Worm (Caenorhabditis elegans): ENCODE results near the gene spig-3.

- TF ChIP-seq snpc-4 (tag; optimal IDR thresholded peaks at IDR 0.05) (no peak), nhr-77 (tag; optimal IDR thresholded peaks at IDR 0.05) (no peak), aly-2 (tag; optimal IDR thresholded peaks at IDR 0.05) (no peak), nhr-12 (tag; optimal IDR thresholded peaks at IDR 0.05) (no peak)
These were observed 42.2 kb upstream of the spig-3 start, which contains the start of gene F47B8.10 for ce11 chrV:14341672-14342071.

All from whole organism, L3 larva.